Worm (Caenorhabditis elegans) whole organism, L4/young adult: ENCODE results near the gene str-221.

Experiments
- W03F9.2 ChIP-seq: fragments of 150-350 bp; optimal IDR thresholded peaks from 2 replicates; lab custom pipeline; 2014; ENCODE audit warnings: missing biosample characterization, missing genetic modification characterization
- dao-5 ChIP-seq: sonication (generic microtip); optimal IDR thresholded peaks from 2 replicates; lab custom pipeline; 2016; ENCODE audit warnings: missing genotype, missing genetic modification characterization, moderate library complexity, missing compliant biosample characterization
- him-1 ChIP-seq: sonication (generic microtip); optimal IDR thresholded peaks from 2 replicates; lab custom pipeline; 2016; ENCODE audit warnings: missing genotype, missing genetic modification reagents, missing genetic modification characterization, missing compliant biosample characterization

DNA sequence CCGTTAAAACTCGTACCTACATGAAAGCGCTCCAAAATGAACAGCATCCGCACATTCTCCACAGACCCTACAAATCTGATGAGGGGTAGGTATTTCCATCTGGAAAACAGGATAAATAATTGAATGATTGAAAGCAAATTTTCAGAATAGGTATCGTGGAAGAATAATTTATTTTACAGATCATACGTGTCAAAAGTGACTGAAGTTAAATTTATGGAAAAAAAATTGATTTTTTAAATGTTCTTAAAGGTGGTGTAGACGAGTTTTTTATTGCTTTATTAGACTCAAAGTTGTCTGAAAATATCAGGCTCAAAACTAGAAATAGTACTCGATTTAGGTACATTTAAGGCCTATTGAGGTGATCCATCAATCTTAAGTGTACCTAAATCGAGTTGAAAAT lies 13.4 kb upstream of the str-221 start, which contains the start of gene nhr-237:
- TF ChIP-seq W03F9.2 (tag; lab: Kevin White, UChicago) (no peak), him-1 (tag; lab: Kevin White, UChicago) (no peak), dao-5 (tag; lab: Kevin White, UChicago) (no peak)
